Fruit fly (Drosophila melanogaster) whole organism, prepupa: ENCODE data around the gene CG6325.
A peak's percentile ranks its signal among the peaks of the same experiment; 100 is the strongest.

Experiments
- CG11294 ChIP-seq: fragments of 200-800 bp; sonication (Bioruptor generic); IDR thresholded peaks from 2 replicates; pipeline ENCODE4 v1.3.6; 2022; ENCODE audit warnings: missing biosample characterization, missing genetic modification characterization
- CG32006 ChIP-seq: fragments of 200-800 bp; sonication (Bioruptor generic); optimal IDR thresholded peaks from 3 replicates; lab custom pipeline; 2017; ENCODE audit warnings: missing biosample characterization, mild to moderate bottlenecking, missing genetic modification characterization
- CG34406 ChIP-seq: fragments of 200-800 bp; sonication (Bioruptor generic); optimal IDR thresholded peaks from 3 replicates; lab custom pipeline; 2016; ENCODE audit warnings: missing biosample characterization, missing genetic modification characterization
- CG7368 ChIP-seq: fragments of 200-800 bp; sonication (Bioruptor generic); optimal IDR thresholded peaks from 3 replicates; lab custom pipeline; 2016; ENCODE audit warnings: missing biosample characterization, missing genetic modification characterization
- CG8319 ChIP-seq: fragments of 200-800 bp; sonication (Bioruptor generic); optimal IDR thresholded peaks from 3 replicates; lab custom pipeline; 2016; ENCODE audit warnings: missing biosample characterization, missing genetic modification characterization
- Ets21C ChIP-seq: fragments of 200-800 bp; sonication (Bioruptor generic); optimal IDR thresholded peaks from 3 replicates; lab custom pipeline; 2016; ENCODE audit warnings: missing biosample characterization, missing genetic modification characterization
- Ets96B ChIP-seq: fragments of 200-800 bp; optimal IDR thresholded peaks from 2 replicates; lab custom pipeline; 2019; ENCODE audit warnings: missing biosample characterization, mild to moderate bottlenecking, missing genetic modification characterization, moderate library complexity
- Lpt ChIP-seq: fragments of 200-800 bp; sonication (Bioruptor generic); optimal IDR thresholded peaks from 3 replicates; lab custom pipeline; 2016; ENCODE audit warnings: missing biosample characterization, missing genetic modification characterization
- OdsH ChIP-seq: fragments of 200-800 bp; sonication (Bioruptor generic); optimal IDR thresholded peaks from 3 replicates; lab custom pipeline; 2016; ENCODE audit warnings: missing biosample characterization, missing genetic modification characterization
- Smox ChIP-seq: fragments of 200-800 bp; sonication (Bioruptor generic); optimal IDR thresholded peaks from 3 replicates; lab custom pipeline; 2016; ENCODE audit warnings: missing biosample characterization, missing genetic modification characterization
- esn ChIP-seq: fragments of 200-800 bp; sonication (Bioruptor generic); optimal IDR thresholded peaks from 2 replicates; lab custom pipeline; 2016; ENCODE audit warnings: missing biosample characterization, mild to moderate bottlenecking, missing genetic modification characterization, moderate library complexity
- fd85E ChIP-seq: fragments of 200-800 bp; sonication (Bioruptor generic); optimal IDR thresholded peaks from 3 replicates; lab custom pipeline; 2016; ENCODE audit warnings: missing biosample characterization, missing genetic modification characterization
- net ChIP-seq: fragments of 200-800 bp; sonication (Bioruptor generic); optimal IDR thresholded peaks from 3 replicates; lab custom pipeline; 2016; ENCODE audit warnings: missing biosample characterization, missing genetic modification characterization
- svp ChIP-seq: fragments of 200-800 bp; sonication (Bioruptor generic); peaks from one replicate; lab custom pipeline; 2016; ENCODE audit warnings: missing biosample characterization, missing genetic modification characterization

DNA sequence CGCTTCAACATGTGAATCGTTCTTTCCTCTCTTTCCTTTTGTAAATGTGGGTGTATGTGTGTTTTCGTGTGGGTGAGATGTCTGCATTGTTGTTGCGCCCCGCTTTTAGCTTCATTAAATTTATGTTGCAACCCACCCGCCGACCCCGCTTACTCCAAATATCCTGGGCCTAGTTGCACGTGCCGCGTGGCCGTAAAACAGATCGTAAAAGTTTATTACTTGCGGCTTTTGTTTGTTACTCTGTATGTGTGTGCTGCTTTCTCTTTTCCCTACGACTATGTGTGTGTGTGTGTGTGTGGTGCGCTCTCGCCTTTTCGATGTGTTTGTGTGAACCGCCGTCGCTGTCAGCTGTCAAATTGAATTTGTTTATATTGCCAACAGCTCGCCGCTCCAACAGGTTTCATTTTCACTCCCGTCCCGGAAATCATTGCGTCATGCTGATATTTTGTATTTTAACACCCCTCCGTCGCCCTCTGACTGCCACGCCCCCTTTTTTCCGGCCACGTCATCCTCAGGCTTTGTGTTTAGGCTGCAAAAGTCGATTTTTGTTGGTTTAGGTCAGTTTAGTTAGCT is 26.4 kb upstream of the CG6325 start:
- no peak for TF ChIP-seq CG7368 (GFP tag; lab: Kevin White, UChicago)
- no peak for TF ChIP-seq Ets21C
- TF ChIP-seq CG11294 (GFP tag; lab: Robert Waterston, UW) = no peak
- TF ChIP-seq fd85E (GFP tag; lab: Kevin White, UChicago) = no peak
- no peak for TF ChIP-seq OdsH (GFP tag; lab: Kevin White, UChicago)
- no peak for TF ChIP-seq CG34406
- no peak for TF ChIP-seq CG8319 (GFP tag; lab: Kevin White, UChicago)
- TF ChIP-seq Lpt (GFP tag; lab: Kevin White, UChicago) = no peak
- TF ChIP-seq Smox (GFP tag; lab: Kevin White, UChicago) = no peak
- TF ChIP-seq Ets96B = no peak
- TF ChIP-seq CG32006 (GFP tag; lab: Kevin White, UChicago) = no peak
- TF ChIP-seq net (GFP tag; lab: Kevin White, UChicago) = no peak
- TF ChIP-seq esn (GFP tag; lab: Kevin White, UChicago) = no peak
- peak; percentile 23 for TF ChIP-seq svp (GFP tag; lab: Kevin White, UChicago)
